Worm (Caenorhabditis elegans) whole organism, midembryonic: Measurements from ENCODE around the gene clec-149.

Experiments
- T22C8.4 ChIP-seq: fragments of 200-800 bp; sonication (Bioruptor generic); IDR thresholded peaks from 2 replicates; pipeline ENCODE4 v1.3.6; 2022; ENCODE audit warnings: missing genetic modification characterization, missing compliant biosample characterization
- cog-1 ChIP-seq: sonication (generic microtip); optimal IDR thresholded peaks from 2 replicates; lab custom pipeline; 2016; ENCODE audit warnings: missing genetic modification characterization, missing compliant biosample characterization
- flt-1 ChIP-seq: fragments of 200-800 bp; sonication (Bioruptor generic); IDR thresholded peaks from 2 replicates; pipeline ENCODE4 v1.3.6; 2022; ENCODE audit warnings: missing genetic modification characterization, missing compliant biosample characterization
- klf-2 ChIP-seq: fragments of 200-800 bp; sonication (Bioruptor generic); conservative IDR thresholded peaks from 2 replicates; pipeline ENCODE4 v1.3.6; 2022; ENCODE audit warnings: missing genetic modification reagents, missing genetic modification characterization, missing compliant biosample characterization
- med-1 ChIP-seq: sonication (generic microtip); optimal IDR thresholded peaks from 2 replicates; lab custom pipeline; 2017; ENCODE audit warnings: missing genetic modification characterization, mild to moderate bottlenecking, missing compliant biosample characterization, antibody characterized with exemption, missing genetic modification reagents; ENCODE audit not compliant: insufficient read depth
- ref-1 ChIP-seq: fragments of 200-800 bp; sonication (Bioruptor generic); conservative IDR thresholded peaks from 2 replicates; pipeline ENCODE4 v1.3.6; 2022; ENCODE audit warnings: missing genetic modification reagents, missing genetic modification characterization, missing compliant biosample characterization
- ztf-23 ChIP-seq: fragments of 200-800 bp; sonication (Bioruptor generic); IDR thresholded peaks from 2 replicates; pipeline ENCODE4 v1.3.6; 2022; ENCODE audit warnings: missing genetic modification reagents, missing genetic modification characterization, missing compliant biosample characterization

ce11 chrIII:856260-856659 lies 33.2 kb downstream of the clec-149 start, which contains the start of gene K02F3.12:
- TF ChIP-seq ref-1 (GFP tag; lab: Robert Waterston, UW) (no peak), flt-1 (no peak), T22C8.4 (no peak), cog-1 (tag; lab: Kevin White, UChicago) (no peak), ztf-23 (GFP tag; lab: Robert Waterston, UW) (no peak), med-1 (GFP tag; lab: Kevin White, UChicago) (no peak), klf-2 (GFP tag; lab: Robert Waterston, UW) (no peak)
